Worm (Caenorhabditis elegans): Measurements from ENCODE around the gene latd-1.

Gene latd-1

ce11 chrX:7897690-7898089 lies at the start of gene latd-1:
Gene latd-1, minus strand, starts transcription at chrX:7897790.
- TF ChIP-seq gmeb-2 (tag; optimal IDR thresholded peaks at IDR 0.05) (no peak), pag-3 (tag; optimal IDR thresholded peaks at IDR 0.05; ENCODE audit: borderline replicate concordance) (no peak), ceh-45 (GFP tag; IDR thresholded peaks at IDR 0.05) (no peak), hlh-30 (tag; optimal IDR thresholded peaks at IDR 0.05; ENCODE audit: insufficient read depth) (no peak), unc-3 (GFP tag; conservative IDR thresholded peaks at IDR 0.05) (no peak), unc-3 (tag; optimal IDR thresholded peaks at IDR 0.05) (no peak), eyg-1 (tag; optimal IDR thresholded peaks at IDR 0.05) (no peak), pax-1 (tag; optimal IDR thresholded peaks at IDR 0.05) (no peak), unc-86 (tag; optimal IDR thresholded peaks at IDR 0.05) (no peak), ceh-6 (GFP tag; optimal IDR thresholded peaks at IDR 0.05) (no peak), nhr-232 (tag; optimal IDR thresholded peaks at IDR 0.05) (no peak), tbx-2 (tag; optimal IDR thresholded peaks at IDR 0.05) (no peak), pat-9 (tag; optimal IDR thresholded peaks at IDR 0.05) (no peak), unc-42 (tag; optimal IDR thresholded peaks at IDR 0.05) (no peak), ceh-24 (tag; optimal IDR thresholded peaks at IDR 0.05) (no peak)

ce11 chrX:7945438-7945837 lies 47.8 kb upstream of the latd-1 start:
- TF ChIP-seq rnt-1 (tag; optimal IDR thresholded peaks at IDR 0.05) (no peak), unc-55 (GFP tag; optimal IDR thresholded peaks at IDR 0.05) (peak; percentile 35)

- TF ChIP-seq ceh-24 (tag; optimal IDR thresholded peaks at IDR 0.05) (no peak), che-1 (tag; optimal IDR thresholded peaks at IDR 0.05) (no peak), ceh-31 (tag; optimal IDR thresholded peaks at IDR 0.05) (no peak), pros-1 (tag; optimal IDR thresholded peaks at IDR 0.05) (no peak), ceh-30 (tag; optimal IDR thresholded peaks at IDR 0.05) (no peak), K02D7.2 (tag; optimal IDR thresholded peaks at IDR 0.05) (no peak), odd-2 (tag; optimal IDR thresholded peaks at IDR 0.05) (no peak), ceh-48 (tag; optimal IDR thresholded peaks at IDR 0.05) (no peak), unc-42 (tag; optimal IDR thresholded peaks at IDR 0.05) (no peak), dmd-4 (tag; optimal IDR thresholded peaks at IDR 0.05; ENCODE audit: borderline replicate concordance) (no peak), tbx-7 (tag; optimal IDR thresholded peaks at IDR 0.05) (no peak), ceh-34 (tag; optimal IDR thresholded peaks at IDR 0.05) (no peak), K09A11.1 (tag; optimal IDR thresholded peaks at IDR 0.05; ENCODE audit: insufficient read depth) (no peak), nhr-232 (tag; optimal IDR thresholded peaks at IDR 0.05) (no peak), ceh-14 (tag; optimal IDR thresholded peaks at IDR 0.05) (no peak), sox-2 (GFP tag; IDR thresholded peaks at IDR 0.05) (no peak), elt-4 (tag; optimal IDR thresholded peaks at IDR 0.05) (no peak), hlh-15 (tag; optimal IDR thresholded peaks at IDR 0.05) (no peak), C08G9.2 (tag; optimal IDR thresholded peaks at IDR 0.05) (no peak), ztf-16 (tag; optimal IDR thresholded peaks at IDR 0.05) (no peak)
Observed at ce11 chrX:7944999-7945398, 47.4 kb upstream of the latd-1 start, which contains the start of gene tnt-3. Gene tnt-3, minus strand, starts transcription at chrX:7945099.

- no peak for TF ChIP-seq ama-1 (optimal IDR thresholded peaks at IDR 0.05)
- TF ChIP-seq sdc-2 (tag; optimal IDR thresholded peaks at IDR 0.05) = no peak
- no peak for TF ChIP-seq tbx-7 (tag; optimal IDR thresholded peaks at IDR 0.05)
- TF ChIP-seq pat-9 (tag; optimal IDR thresholded peaks at IDR 0.05) = no peak
- no peak for TF ChIP-seq ceh-2 (tag; optimal IDR thresholded peaks at IDR 0.05)
- TF ChIP-seq ceh-34 (tag; optimal IDR thresholded peaks at IDR 0.05) = no peak
- TF ChIP-seq ceh-18 (tag; optimal IDR thresholded peaks at IDR 0.05) = no peak
- no peak for TF ChIP-seq ceh-45 (GFP tag; IDR thresholded peaks at IDR 0.05)
- TF ChIP-seq hlh-8 (tag; optimal IDR thresholded peaks at IDR 0.05) = no peak
- no peak for TF ChIP-seq ceh-24 (tag; optimal IDR thresholded peaks at IDR 0.05)
- TF ChIP-seq ceh-19 (GFP tag; optimal IDR thresholded peaks at IDR 0.05) = no peak
- no peak for TF ChIP-seq ztf-16 (tag; optimal IDR thresholded peaks at IDR 0.05)
Observed at ce11 chrX:7942675-7943074, 45.1 kb upstream of the latd-1 start.

Data from whole organism, late embryonic.